Fruit fly (Drosophila melanogaster) whole organism, embryonic: Measurements from ENCODE around the gene CG14232.

Experiments
- Abd-B ChIP-seq: fragments of 200-800 bp; sonication (Bioruptor generic); optimal IDR thresholded peaks from 2 replicates; lab custom pipeline; 2018; ENCODE audit warnings: missing biosample characterization, mild to moderate bottlenecking, missing genetic modification characterization, moderate library complexity
- CG12299 ChIP-seq: fragments of 200-800 bp; sonication (Bioruptor generic); optimal IDR thresholded peaks from 2 replicates; lab custom pipeline; 2018; ENCODE audit warnings: missing biosample characterization, mild to moderate bottlenecking, missing genetic modification characterization
- CG14710 ChIP-seq: fragments of 200-800 bp; sonication (Bioruptor generic); optimal IDR thresholded peaks from 3 replicates; lab custom pipeline; 2019; ENCODE audit warnings: missing biosample characterization, mild to moderate bottlenecking, missing genetic modification characterization, moderate library complexity
- CG15073 ChIP-seq: fragments of 200-800 bp; sonication (Bioruptor generic); optimal IDR thresholded peaks from 2 replicates; lab custom pipeline; 2016; ENCODE audit warnings: missing biosample characterization, missing genetic modification characterization
- CG1603 ChIP-seq: fragments of 200-800 bp; sonication (Bioruptor generic); optimal IDR thresholded peaks from 2 replicates; lab custom pipeline; 2019; ENCODE audit warnings: missing biosample characterization, mild to moderate bottlenecking, missing genetic modification characterization, moderate library complexity
- CG16779 ChIP-seq: fragments of 200-800 bp; sonication (Bioruptor generic); IDR thresholded peaks from 2 replicates; pipeline ENCODE4 v1.3.6; 2022; ENCODE audit warnings: missing biosample characterization, missing genetic modification characterization
- CG16863 ChIP-seq: fragments of 200-800 bp; sonication (Bioruptor generic); optimal IDR thresholded peaks from 3 replicates; lab custom pipeline; 2016; ENCODE audit warnings: missing biosample characterization, missing genetic modification characterization
- CG17912 ChIP-seq: fragments of 200-800 bp; sonication (Bioruptor generic); optimal IDR thresholded peaks from 2 replicates; lab custom pipeline; 2018; ENCODE audit warnings: missing biosample characterization, mild to moderate bottlenecking, missing genetic modification characterization
- CG2889 ChIP-seq: fragments of 200-800 bp; sonication (Bioruptor generic); IDR thresholded peaks from 3 replicates; pipeline ENCODE4 v1.3.6; 2022; ENCODE audit warnings: missing biosample characterization, missing genetic modification characterization
- CG3065 ChIP-seq: fragments of 200-800 bp; sonication (Bioruptor generic); optimal IDR thresholded peaks from 2 replicates; lab custom pipeline; 2016; ENCODE audit warnings: missing biosample characterization, missing genetic modification characterization
- CG33213 ChIP-seq: fragments of 200-800 bp; sonication (Bioruptor generic); optimal IDR thresholded peaks from 3 replicates; lab custom pipeline; 2016; ENCODE audit warnings: missing biosample characterization, missing genetic modification characterization
- CG4404 ChIP-seq: fragments of 200-800 bp; sonication (Bioruptor generic); IDR thresholded peaks from 2 replicates; pipeline ENCODE4 v1.3.6; 2022; ENCODE audit warnings: missing biosample characterization, missing genetic modification characterization
- CG6813 ChIP-seq: fragments of 200-800 bp; sonication (Bioruptor generic); optimal IDR thresholded peaks from 2 replicates; lab custom pipeline; 2017; ENCODE audit warnings: missing biosample characterization, missing genetic modification characterization, mild to moderate bottlenecking, moderate library complexity, missing genetic modification reagents
- CG7963 ChIP-seq: fragments of 200-800 bp; sonication (Bioruptor generic); IDR thresholded peaks from 3 replicates; pipeline ENCODE4 v1.3.6; 2022; ENCODE audit warnings: missing biosample characterization, missing genetic modification characterization; ENCODE audit not compliant: partially characterized antibody
- CG8478 ChIP-seq: fragments of >200 bp; optimal IDR thresholded peaks from 2 replicates; lab custom pipeline; 2018
- CG9876 ChIP-seq: fragments of 200-800 bp; sonication (Bioruptor generic); optimal IDR thresholded peaks from 2 replicates; lab custom pipeline; 2016; ENCODE audit warnings: missing biosample characterization, missing genetic modification characterization
- CHES-1-like ChIP-seq: fragments of 200-800 bp; sonication (Bioruptor generic); optimal IDR thresholded peaks from 2 replicates; lab custom pipeline; 2016; ENCODE audit warnings: missing biosample characterization, missing genetic modification characterization
- Camta ChIP-seq: fragments of 200-800 bp; sonication (Bioruptor generic); optimal IDR thresholded peaks from 2 replicates; lab custom pipeline; 2016; ENCODE audit warnings: missing biosample characterization, missing genetic modification characterization
- Dip2 ChIP-seq: fragments of 200-800 bp; sonication (Bioruptor generic); IDR thresholded peaks from 2 replicates; pipeline ENCODE4 v1.3.6; 2022; ENCODE audit warnings: missing biosample characterization, missing genetic modification characterization
- Lim3 ChIP-seq: fragments of 200-800 bp; sonication (Bioruptor generic); IDR thresholded peaks from 2 replicates; pipeline ENCODE4 v1.3.6; 2022; ENCODE audit warnings: missing biosample characterization, missing genetic modification characterization
- NC2β ChIP-seq: fragments of 200-800 bp; sonication (Bioruptor generic); optimal IDR thresholded peaks from 2 replicates; lab custom pipeline; 2016; ENCODE audit warnings: missing biosample characterization, missing genetic modification characterization
- NFAT ChIP-seq: fragments of 200-800 bp; sonication (Bioruptor generic); IDR thresholded peaks from 2 replicates; pipeline ENCODE4 v1.3.6; 2022; ENCODE audit warnings: missing biosample characterization, missing genetic modification characterization
- Opbp ChIP-seq: fragments of 200-800 bp; sonication (Bioruptor generic); IDR thresholded peaks from 3 replicates; pipeline ENCODE4 v1.3.6; 2022; ENCODE audit warnings: missing biosample characterization, missing genetic modification characterization; ENCODE audit not compliant: partially characterized antibody
- PHDP ChIP-seq: fragments of 200-800 bp; sonication (Bioruptor generic); optimal IDR thresholded peaks from 3 replicates; lab custom pipeline; 2018; ENCODE audit warnings: missing biosample characterization, mild to moderate bottlenecking, missing genetic modification characterization, moderate library complexity
- Pdp1 ChIP-seq, 2 experiments: fragments of 200-800 bp; sonication (Bioruptor generic); optimal IDR thresholded peaks; 3 replicates each; lab custom pipeline; 2016; ENCODE audit warnings: missing biosample characterization in 2 of 2, missing genetic modification characterization in 2 of 2, mild to moderate bottlenecking in 1 of 2, moderate library complexity in 1 of 2
- Scr ChIP-seq: fragments of 200-800 bp; sonication (Bioruptor generic); IDR thresholded peaks from 2 replicates; pipeline ENCODE4 v1.3.6; 2022; ENCODE audit warnings: missing biosample characterization, missing genetic modification characterization; ENCODE audit not compliant: partially characterized antibody
- Side ChIP-seq: fragments of 200-800 bp; sonication (Bioruptor generic); optimal IDR thresholded peaks from 2 replicates; lab custom pipeline; 2016; ENCODE audit warnings: missing biosample characterization, missing genetic modification characterization
- Ssrp ChIP-seq: fragments of 200-800 bp; sonication (Bioruptor generic); optimal IDR thresholded peaks from 2 replicates; lab custom pipeline; 2018; ENCODE audit warnings: missing biosample characterization, mild to moderate bottlenecking, missing genetic modification characterization, moderate library complexity
- Taf1 ChIP-seq: fragments of 200-800 bp; sonication (Bioruptor generic); IDR thresholded peaks from 2 replicates; pipeline ENCODE4 v1.3.6; 2022; ENCODE audit warnings: missing biosample characterization, missing genetic modification characterization
- br ChIP-seq: fragments of >200 bp; optimal IDR thresholded peaks from 2 replicates; lab custom pipeline; 2017
- chm ChIP-seq: fragments of 200-800 bp; sonication (Bioruptor generic); IDR thresholded peaks from 2 replicates; pipeline ENCODE4 v1.3.6; 2022; ENCODE audit warnings: missing biosample characterization, missing genetic modification characterization
- da ChIP-seq: fragments of 200-800 bp; sonication (Bioruptor generic); optimal IDR thresholded peaks from 2 replicates; lab custom pipeline; 2016; ENCODE audit warnings: missing biosample characterization, missing genetic modification characterization
- dimm ChIP-seq: fragments of 200-800 bp; sonication (Bioruptor generic); IDR thresholded peaks from 2 replicates; pipeline ENCODE4 v1.3.6; 2022; ENCODE audit warnings: missing biosample characterization, missing genetic modification characterization
- ewg ChIP-seq: fragments of 200-800 bp; sonication (Bioruptor generic); optimal IDR thresholded peaks from 3 replicates; lab custom pipeline; 2017; ENCODE audit warnings: mild to moderate bottlenecking, missing biosample characterization, missing genetic modification reagents, missing genetic modification characterization
- gcm ChIP-seq: fragments of 200-800 bp; sonication (Bioruptor generic); optimal IDR thresholded peaks from 2 replicates; lab custom pipeline; 2019; ENCODE audit warnings: missing biosample characterization, mild to moderate bottlenecking, missing genetic modification characterization, moderate library complexity
- grau ChIP-seq: fragments of 200-800 bp; optimal IDR thresholded peaks from 3 replicates; lab custom pipeline; 2019; ENCODE audit warnings: missing biosample characterization, mild to moderate bottlenecking, missing genetic modification characterization, moderate library complexity
- ham ChIP-seq: fragments of 200-800 bp; sonication (Bioruptor generic); IDR thresholded peaks from 2 replicates; pipeline ENCODE4 v1.3.6; 2022; ENCODE audit warnings: missing biosample characterization, missing genetic modification characterization
- lbe ChIP-seq: fragments of 200-800 bp; sonication (Bioruptor generic); optimal IDR thresholded peaks from 2 replicates; lab custom pipeline; 2016; ENCODE audit warnings: missing biosample characterization, mild to moderate bottlenecking, missing genetic modification characterization
- mirr ChIP-seq: fragments of 200-800 bp; sonication (Bioruptor generic); optimal IDR thresholded peaks from 3 replicates; lab custom pipeline; 2018; ENCODE audit warnings: missing biosample characterization, mild to moderate bottlenecking, missing genetic modification characterization
- mld ChIP-seq: fragments of 200-800 bp; sonication (Bioruptor generic); IDR thresholded peaks from 3 replicates; pipeline ENCODE4 v1.3.6; 2022; ENCODE audit warnings: missing biosample characterization, missing genetic modification characterization; ENCODE audit not compliant: partially characterized antibody
- nerfin-1 ChIP-seq: fragments of 200-800 bp; sonication (Bioruptor generic); optimal IDR thresholded peaks from 3 replicates; lab custom pipeline; 2019; ENCODE audit warnings: missing biosample characterization, mild to moderate bottlenecking, missing genetic modification characterization, moderate library complexity
- onecut ChIP-seq: fragments of 200-800 bp; sonication (Bioruptor generic); IDR thresholded peaks from 2 replicates; pipeline ENCODE4 v1.3.6; 2022; ENCODE audit warnings: missing biosample characterization, missing genetic modification characterization
- pb ChIP-seq: fragments of 200-800 bp; sonication (Bioruptor generic); optimal IDR thresholded peaks from 3 replicates; lab custom pipeline; 2016; ENCODE audit warnings: missing biosample characterization, missing genetic modification characterization
- rib ChIP-seq: fragments of 200-800 bp; sonication (Bioruptor generic); IDR thresholded peaks from 2 replicates; pipeline ENCODE4 v1.3.6; 2022; ENCODE audit warnings: missing biosample characterization, missing genetic modification characterization
- tgo ChIP-seq: fragments of 200-800 bp; sonication (Bioruptor generic); IDR thresholded peaks from 3 replicates; pipeline ENCODE4 v1.3.6; 2022; ENCODE audit warnings: missing biosample characterization, missing genetic modification characterization
- tna ChIP-seq: fragments of 200-800 bp; sonication (Bioruptor generic); IDR thresholded peaks from 2 replicates; pipeline ENCODE4 v1.3.6; 2022; ENCODE audit warnings: missing biosample characterization, missing genetic modification characterization; ENCODE audit not compliant: partially characterized antibody
- trh ChIP-seq: fragments of 200-800 bp; sonication (Bioruptor generic); optimal IDR thresholded peaks from 2 replicates; lab custom pipeline; 2016; ENCODE audit warnings: missing biosample characterization, missing genetic modification characterization
- ttk ChIP-seq: fragments of 200-800 bp; sonication (Bioruptor generic); IDR thresholded peaks from 2 replicates; pipeline ENCODE4 v2.1.2; 2022; ENCODE audit warnings: missing biosample characterization, missing genetic modification characterization
- z ChIP-seq: fragments of 200-800 bp; sonication (Bioruptor generic); IDR thresholded peaks from 3 replicates; pipeline ENCODE4 v1.3.6; 2022; ENCODE audit warnings: missing biosample characterization, missing genetic modification characterization
- zen2 ChIP-seq: fragments of 200-800 bp; sonication (Bioruptor generic); IDR thresholded peaks from 3 replicates; pipeline ENCODE4 v1.3.6; 2022; ENCODE audit warnings: missing biosample characterization, missing genetic modification characterization; ENCODE audit not compliant: partially characterized antibody
- zfh1 ChIP-seq: fragments of 200-800 bp; sonication (Bioruptor generic); IDR thresholded peaks from 3 replicates; pipeline ENCODE4 v1.3.6; 2022; ENCODE audit warnings: missing biosample characterization, missing genetic modification characterization

CG14232 gene

dm6 chrX:19750626-19751149 lies 46.6 kb upstream of the CG14232 start, which contains the start of gene Abcd3:
Abcd3 (plus strand) TSS chrX:19750770.
- TF ChIP-seq br, result no peak
- TF ChIP-seq PHDP (tag; lab: Kevin White, UChicago), result peak; percentile 26
- TF ChIP-seq CG6813 (GFP tag; lab: Kevin White, UChicago), result peak; percentile 38
- TF ChIP-seq ham, result no peak
- no peak for TF ChIP-seq Ssrp
- no peak for TF ChIP-seq ttk
- peak; percentile 25; the same call in 1 of the 2 replicates for TF ChIP-seq rib (GFP tag; lab: Robert Waterston, UW)
- no peak for TF ChIP-seq Lim3 (GFP tag; lab: Robert Waterston, UW)
- peak; percentile 21 to 59 for TF ChIP-seq Pdp1 (GFP tag; optimal IDR thresholded peaks at IDR 0.05; lab: Kevin White, UChicago)
- TF ChIP-seq CG8478 (lab: Kevin White, UChicago), result no peak
- TF ChIP-seq NC2β (GFP tag; lab: Kevin White, UChicago), result peak; percentile 39
- peak; percentile 38 for TF ChIP-seq CG14710
- peak; percentile 17 for TF ChIP-seq CG17912 (GFP tag; lab: Kevin White, UChicago)
- TF ChIP-seq CG16863 (GFP tag; lab: Kevin White, UChicago), result no peak
- peak; percentile 4 for TF ChIP-seq pb
- TF ChIP-seq NFAT (GFP tag; lab: Robert Waterston, UW), result no peak; the same call in 1 of the 2 replicates
- peak; percentile 60; the same call in 1 of the 3 replicates for TF ChIP-seq mld (GFP tag; lab: Robert Waterston, UW)
- peak; percentile 62 for TF ChIP-seq da (GFP tag; lab: Kevin White, UChicago)
- TF ChIP-seq lbe (GFP tag; lab: Kevin White, UChicago), result no peak
- TF ChIP-seq CG33213 (GFP tag; lab: Kevin White, UChicago), result peak; percentile 23
- TF ChIP-seq CG15073, result no peak
- peak; percentile 68 for TF ChIP-seq nerfin-1 (tag; lab: Kevin White, UChicago)
- TF ChIP-seq CG16779 (GFP tag; lab: Robert Waterston, UW), result no peak
- TF ChIP-seq CG12299 (tag; lab: Kevin White, UChicago), result peak; percentile 42
- TF ChIP-seq zen2 (GFP tag; lab: Robert Waterston, UW), result peak; percentile 62
- TF ChIP-seq tgo (GFP tag; lab: Robert Waterston, UW), result no peak
- peak; percentile 34 for TF ChIP-seq Side (GFP tag; lab: Kevin White, UChicago)
- TF ChIP-seq onecut, result peak; percentile 43; the same call in 1 of the 2 replicates
- no peak for TF ChIP-seq CG2889
- TF ChIP-seq zfh1 (GFP tag; lab: Robert Waterston, UW), result peak; percentile 41; the same call in 2 of the 3 replicates
- TF ChIP-seq dimm (GFP tag; lab: Robert Waterston, UW), result no peak
- TF ChIP-seq z (GFP tag; lab: Robert Waterston, UW), result 0 out of 3 replicates have a peak, but pooled peaks have one; percentile 40
- TF ChIP-seq chm (GFP tag; lab: Robert Waterston, UW), result peak; percentile 66; the same call in 1 of the 2 replicates
- peak; percentile 68 for TF ChIP-seq tna (GFP tag; lab: Robert Waterston, UW)
- no peak for TF ChIP-seq Camta
- TF ChIP-seq CG3065, result no peak
- peak; percentile 60 for TF ChIP-seq mirr (GFP tag; lab: Kevin White, UChicago)
- peak; percentile 49 for TF ChIP-seq CG1603
- no peak for TF ChIP-seq Dip2 (GFP tag; lab: Robert Waterston, UW)
- TF ChIP-seq trh (GFP tag; lab: Kevin White, UChicago), result no peak
- peak; percentile 10 for TF ChIP-seq grau (tag; lab: Kevin White, UChicago)
- peak; percentile 78 for TF ChIP-seq Opbp (GFP tag; lab: Robert Waterston, UW)
- peak; percentile 38 for TF ChIP-seq ewg
- no peak for TF ChIP-seq Taf1 (GFP tag; lab: Robert Waterston, UW)
- TF ChIP-seq Scr, result peak; percentile 68
- no peak for TF ChIP-seq Abd-B (GFP tag; lab: Kevin White, UChicago)
- no peak for TF ChIP-seq CG4404 (GFP tag; lab: Robert Waterston, UW)
- peak; percentile 56 for TF ChIP-seq gcm (GFP tag; lab: Kevin White, UChicago)
- TF ChIP-seq CG9876 (GFP tag; lab: Kevin White, UChicago), result no peak
- peak; percentile 62; the same call in 2 of the 3 replicates for TF ChIP-seq CG7963
- TF ChIP-seq CHES-1-like (GFP tag; lab: Kevin White, UChicago), result peak; percentile 19
